Fruit fly (Drosophila melanogaster) whole organism, embryonic: ENCODE data around the gene CG32801.

Experiments used
- CG10147 ChIP-seq: fragments of 200-800 bp; sonication (Bioruptor generic); optimal IDR thresholded peaks from 2 replicates; lab custom pipeline; 2019; ENCODE audit warnings: missing biosample characterization, mild to moderate bottlenecking, missing genetic modification characterization, moderate library complexity
- CG10209 ChIP-seq: fragments of 200-800 bp; sonication (Bioruptor generic); optimal IDR thresholded peaks from 3 replicates; lab custom pipeline; 2017; ENCODE audit warnings: missing biosample characterization, mild to moderate bottlenecking, missing genetic modification characterization, missing genetic modification reagents
- CG10462 ChIP-seq: fragments of 200-800 bp; sonication (Bioruptor generic); optimal IDR thresholded peaks from 2 replicates; lab custom pipeline; 2016; ENCODE audit warnings: missing biosample characterization, missing genetic modification characterization
- CG11456 ChIP-seq: fragments of 200-800 bp; sonication (Bioruptor generic); IDR thresholded peaks from 3 replicates; pipeline ENCODE4 v1.3.6; 2022; ENCODE audit warnings: missing biosample characterization, missing genetic modification characterization
- CG11560 ChIP-seq: fragments of 200-800 bp; sonication (Bioruptor generic); IDR thresholded peaks from 3 replicates; pipeline ENCODE4 v1.3.6; 2022; ENCODE audit warnings: missing biosample characterization, missing genetic modification characterization
- CG12236 ChIP-seq: fragments of 200-800 bp; sonication (Bioruptor generic); optimal IDR thresholded peaks from 2 replicates; lab custom pipeline; 2016; ENCODE audit warnings: missing biosample characterization, missing genetic modification characterization
- CG14014 ChIP-seq: fragments of 200-800 bp; sonication (Bioruptor generic); IDR thresholded peaks from 2 replicates; pipeline ENCODE4 v1.3.6; 2022; ENCODE audit warnings: missing biosample characterization, missing genetic modification characterization
- CG15011 ChIP-seq: fragments of 200-800 bp; sonication (Bioruptor generic); optimal IDR thresholded peaks from 3 replicates; lab custom pipeline; 2018; ENCODE audit warnings: missing biosample characterization, mild to moderate bottlenecking, missing genetic modification characterization
- CG1529 ChIP-seq: fragments of 200-800 bp; sonication (Bioruptor generic); optimal IDR thresholded peaks from 3 replicates; lab custom pipeline; 2018; ENCODE audit warnings: missing biosample characterization, missing genetic modification characterization
- CG1647 ChIP-seq: fragments of 200-800 bp; sonication (Bioruptor generic); optimal IDR thresholded peaks from 3 replicates; lab custom pipeline; 2016; ENCODE audit warnings: missing biosample characterization, missing genetic modification characterization
- CG17359 ChIP-seq: fragments of 200-800 bp; sonication (Bioruptor generic); optimal IDR thresholded peaks from 3 replicates; lab custom pipeline; 2018; ENCODE audit warnings: missing biosample characterization, mild to moderate bottlenecking, missing genetic modification characterization, moderate library complexity
- CG18262 ChIP-seq: fragments of 200-800 bp; optimal IDR thresholded peaks from 3 replicates; lab custom pipeline; 2019; ENCODE audit warnings: missing biosample characterization, mild to moderate bottlenecking, missing genetic modification characterization, moderate library complexity
- CG2199 ChIP-seq: fragments of 200-800 bp; sonication (Bioruptor generic); IDR thresholded peaks from 3 replicates; pipeline ENCODE4 v1.3.6; 2022; ENCODE audit warnings: missing biosample characterization, missing genetic modification characterization
- CG2875 ChIP-seq: fragments of 200-800 bp; sonication (Bioruptor generic); optimal IDR thresholded peaks from 2 replicates; lab custom pipeline; 2017; ENCODE audit warnings: missing biosample characterization, mild to moderate bottlenecking, missing genetic modification characterization, missing genetic modification reagents
- CG3065 ChIP-seq: fragments of 200-800 bp; sonication (Bioruptor generic); optimal IDR thresholded peaks from 2 replicates; lab custom pipeline; 2016; ENCODE audit warnings: missing biosample characterization, missing genetic modification characterization
- CG31365 ChIP-seq: fragments of 200-800 bp; sonication (Bioruptor generic); optimal IDR thresholded peaks from 2 replicates; lab custom pipeline; 2018; ENCODE audit warnings: missing biosample characterization, mild to moderate bottlenecking, missing genetic modification characterization
- CG3163 ChIP-seq: fragments of 200-800 bp; sonication (Bioruptor generic); optimal IDR thresholded peaks from 3 replicates; lab custom pipeline; 2016; ENCODE audit warnings: missing biosample characterization, missing genetic modification characterization
- CG4360 ChIP-seq: fragments of 200-800 bp; sonication (Bioruptor generic); IDR thresholded peaks from 2 replicates; pipeline ENCODE4 v1.3.6; 2022; ENCODE audit warnings: missing biosample characterization, missing genetic modification characterization
- CG9797 ChIP-seq: fragments of 200-800 bp; sonication (Bioruptor generic); optimal IDR thresholded peaks from 3 replicates; lab custom pipeline; 2018; ENCODE audit warnings: missing biosample characterization, mild to moderate bottlenecking, missing genetic modification characterization
- Camta ChIP-seq: fragments of 200-800 bp; sonication (Bioruptor generic); optimal IDR thresholded peaks from 2 replicates; lab custom pipeline; 2016; ENCODE audit warnings: missing biosample characterization, missing genetic modification characterization
- CrebB ChIP-seq: fragments of 200-800 bp; sonication (Bioruptor generic); optimal IDR thresholded peaks from 3 replicates; lab custom pipeline; 2018; ENCODE audit warnings: missing biosample characterization, mild to moderate bottlenecking, missing genetic modification characterization
- D ChIP-seq, 2 experiments: fragments of 200-800 bp in 1 of 2; fragments of >200 bp in 1 of 2; sonication (Bioruptor generic) in 1 of 2; optimal IDR thresholded peaks; 2 replicates in 1 of 2; 3 replicates in 1 of 2; lab custom pipeline; 2017; ENCODE audit warnings: mild to moderate bottlenecking in 1 of 2, missing biosample characterization in 1 of 2, missing genetic modification characterization in 1 of 2, missing genetic modification reagents in 1 of 2
- Dip2 ChIP-seq: fragments of 200-800 bp; sonication (Bioruptor generic); IDR thresholded peaks from 2 replicates; pipeline ENCODE4 v1.3.6; 2022; ENCODE audit warnings: missing biosample characterization, missing genetic modification characterization
- E2f2 ChIP-seq: fragments of 200-800 bp; sonication (Bioruptor generic); IDR thresholded peaks from 2 replicates; pipeline ENCODE4 v1.3.6; 2022; ENCODE audit warnings: missing biosample characterization, missing genetic modification characterization
- HmgD ChIP-seq: fragments of 200-800 bp; sonication (Bioruptor generic); optimal IDR thresholded peaks from 3 replicates; lab custom pipeline; 2016; ENCODE audit warnings: missing biosample characterization, missing genetic modification characterization
- Lpt ChIP-seq: fragments of >200 bp; optimal IDR thresholded peaks from 2 replicates; lab custom pipeline; 2018; ENCODE audit warnings: missing biosample characterization, missing genetic modification characterization
- Med ChIP-seq: fragments of 200-800 bp; sonication (Bioruptor generic); peaks from one replicate; lab custom pipeline; 2016; ENCODE audit warnings: missing biosample characterization, missing genetic modification characterization, mild to moderate bottlenecking, inconsistent platforms, moderate library complexity
- Ravus ChIP-seq: fragments of 200-800 bp; sonication (Bioruptor generic); IDR thresholded peaks from 2 replicates; pipeline ENCODE4 v1.3.6; 2022; ENCODE audit warnings: missing biosample characterization, missing genetic modification characterization
- TFAM ChIP-seq: fragments of 200-800 bp; sonication (Bioruptor generic); optimal IDR thresholded peaks from 2 replicates; lab custom pipeline; 2017; ENCODE audit warnings: missing biosample characterization, missing genetic modification characterization, inconsistent platforms
- Usf ChIP-seq: fragments of 200-800 bp; sonication (Bioruptor generic); optimal IDR thresholded peaks from 2 replicates; lab custom pipeline; 2017; ENCODE audit warnings: missing genotype, missing biosample characterization, missing genetic modification characterization
- cas ChIP-seq: fragments of 200-800 bp; sonication (Bioruptor generic); IDR thresholded peaks from 2 replicates; pipeline ENCODE4 v1.3.6; 2022; ENCODE audit warnings: missing biosample characterization, missing genetic modification characterization
- chn ChIP-seq: fragments of 200-800 bp; sonication (Bioruptor generic); optimal IDR thresholded peaks from 2 replicates; lab custom pipeline; 2016; ENCODE audit warnings: missing biosample characterization, missing genetic modification characterization
- ewg ChIP-seq: fragments of 200-800 bp; sonication (Bioruptor generic); optimal IDR thresholded peaks from 3 replicates; lab custom pipeline; 2017; ENCODE audit warnings: mild to moderate bottlenecking, missing biosample characterization, missing genetic modification reagents, missing genetic modification characterization
- fd64A ChIP-seq: fragments of 200-800 bp; sonication (Bioruptor generic); optimal IDR thresholded peaks from 3 replicates; lab custom pipeline; 2018; ENCODE audit warnings: missing biosample characterization, mild to moderate bottlenecking, missing genetic modification characterization
- gfzf ChIP-seq: fragments of 200-800 bp; sonication (Bioruptor generic); optimal IDR thresholded peaks from 2 replicates; lab custom pipeline; 2016; ENCODE audit warnings: missing biosample characterization, mild to moderate bottlenecking, missing genetic modification characterization, moderate library complexity
- gsb ChIP-seq: fragments of 200-800 bp; sonication (Bioruptor generic); IDR thresholded peaks from 2 replicates; pipeline ENCODE4 v1.3.6; 2022; ENCODE audit warnings: missing biosample characterization, missing genetic modification characterization
- gsb-n ChIP-seq: fragments of 200-800 bp; sonication (Bioruptor generic); optimal IDR thresholded peaks from 3 replicates; lab custom pipeline; 2018; ENCODE audit warnings: missing biosample characterization, mild to moderate bottlenecking, missing genetic modification characterization
- mirr ChIP-seq: fragments of 200-800 bp; sonication (Bioruptor generic); optimal IDR thresholded peaks from 3 replicates; lab custom pipeline; 2018; ENCODE audit warnings: missing biosample characterization, mild to moderate bottlenecking, missing genetic modification characterization
- odd ChIP-seq: fragments of 200-800 bp; sonication (Bioruptor generic); optimal IDR thresholded peaks from 2 replicates; lab custom pipeline; 2017; ENCODE audit warnings: missing biosample characterization, mild to moderate bottlenecking, missing genetic modification characterization
- otp ChIP-seq: fragments of 200-800 bp; sonication (Bioruptor generic); IDR thresholded peaks from 3 replicates; pipeline ENCODE4, ENCODE4 v1.3.6; 2022; ENCODE audit warnings: missing biosample characterization, missing genetic modification characterization
- schlank ChIP-seq: fragments of 200-800 bp; sonication (Bioruptor generic); optimal IDR thresholded peaks from 2 replicates; lab custom pipeline; 2018; ENCODE audit warnings: missing biosample characterization, mild to moderate bottlenecking, missing genetic modification characterization
- sens-2 ChIP-seq: fragments of 200-800 bp; sonication (Bioruptor generic); IDR thresholded peaks from 2 replicates; pipeline ENCODE4 v1.3.6; 2022; ENCODE audit warnings: missing biosample characterization, missing genetic modification characterization
- sr ChIP-seq: fragments of 200-800 bp; sonication (Bioruptor generic); IDR thresholded peaks from 3 replicates; pipeline ENCODE4 v1.3.6; 2022; ENCODE audit warnings: missing biosample characterization, missing genetic modification characterization
- sug ChIP-seq: fragments of 200-800 bp; optimal IDR thresholded peaks from 2 replicates; lab custom pipeline; 2019; ENCODE audit warnings: missing biosample characterization, mild to moderate bottlenecking, missing genetic modification characterization, moderate library complexity
- tin ChIP-seq: fragments of 200-800 bp; sonication (Bioruptor generic); optimal IDR thresholded peaks from 3 replicates; lab custom pipeline; 2016; ENCODE audit warnings: missing biosample characterization, missing genetic modification characterization
- tio ChIP-seq: fragments of 200-800 bp; sonication (Bioruptor generic); optimal IDR thresholded peaks from 2 replicates; lab custom pipeline; 2017; ENCODE audit warnings: missing biosample characterization, missing genetic modification characterization, inconsistent platforms
- tna ChIP-seq: fragments of 200-800 bp; sonication (Bioruptor generic); IDR thresholded peaks from 2 replicates; pipeline ENCODE4 v1.3.6; 2022; ENCODE audit warnings: missing biosample characterization, missing genetic modification characterization; ENCODE audit not compliant: partially characterized antibody
- ttk ChIP-seq: fragments of 200-800 bp; sonication (Bioruptor generic); IDR thresholded peaks from 2 replicates; pipeline ENCODE4 v2.1.2; 2022; ENCODE audit warnings: missing biosample characterization, missing genetic modification characterization
- tup ChIP-seq: fragments of 200-800 bp; sonication (Bioruptor generic); optimal IDR thresholded peaks from 2 replicates; lab custom pipeline; 2016; ENCODE audit warnings: missing biosample characterization, mild to moderate bottlenecking, missing genetic modification characterization, moderate library complexity
- z ChIP-seq: fragments of 200-800 bp; sonication (Bioruptor generic); IDR thresholded peaks from 3 replicates; pipeline ENCODE4 v1.3.6; 2022; ENCODE audit warnings: missing biosample characterization, missing genetic modification characterization

CG32801 gene

DNA sequence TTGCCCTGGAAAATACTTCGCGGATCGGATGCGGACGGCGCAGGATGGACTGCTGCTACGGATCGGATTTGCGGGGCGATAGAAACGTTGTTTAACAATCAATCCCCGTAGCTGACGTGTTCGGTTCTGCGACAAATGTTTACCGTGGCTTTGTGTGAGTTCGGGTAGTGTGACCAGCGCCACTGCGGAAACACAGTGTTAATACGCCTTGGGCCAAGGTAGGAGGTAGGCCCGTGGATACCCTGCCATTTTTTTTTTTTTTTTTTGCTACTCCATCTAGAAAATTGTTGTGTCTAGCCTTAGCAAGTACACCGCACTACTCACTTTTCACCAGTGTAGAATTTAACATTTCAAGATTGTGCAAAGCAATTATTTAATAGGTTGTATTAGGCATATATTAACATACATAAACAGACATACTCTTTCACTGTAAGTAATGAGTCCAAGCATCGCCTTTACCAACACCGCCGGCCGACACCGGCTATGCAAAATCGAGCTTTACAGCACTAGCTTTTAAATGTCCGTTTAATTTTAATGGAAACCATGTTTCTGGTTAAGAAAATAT, 41.3 kb downstream of the CG32801 start, which contains the start of gene deltaCOP (continued):
- TF ChIP-seq Usf (GFP tag; lab: Kevin White, UChicago) (peak; percentile 47), Ravus (GFP tag; lab: Robert Waterston, UW) (peak; percentile 24; the same call in 1 of the 2 replicates), fd64A (no peak), gsb (GFP tag; lab: Robert Waterston, UW) (peak; percentile 61), cas (GFP tag; lab: Robert Waterston, UW) (0 out of 2 replicates have a peak, but pooled peaks have one; percentile 26), chn (GFP tag; lab: Kevin White, UChicago) (peak; percentile 87), CG10147 (no peak), Dip2 (GFP tag; lab: Robert Waterston, UW) (peak; percentile 58), D (optimal IDR thresholded peaks at IDR 0.05; lab: Kevin White, UChicago) (peak; percentile 38), D (GFP tag; optimal IDR thresholded peaks at IDR 0.05; lab: Kevin White, UChicago) (no peak), otp (GFP tag; lab: Robert Waterston, UW) (no peak), sr (GFP tag; lab: Robert Waterston, UW) (no peak), CG2875 (no peak), ewg (GFP tag; lab: Kevin White, UChicago) (peak; percentile 76), CrebB (tag; lab: Kevin White, UChicago) (peak; percentile 31), mirr (GFP tag; lab: Kevin White, UChicago) (no peak), sens-2 (peak; percentile 39; the same call in 1 of the 2 replicates), TFAM (no peak), gsb-n (peak; percentile 61), tna (no peak), CG3163 (GFP tag; lab: Kevin White, UChicago) (peak; percentile 68), CG11560 (tag; lab: Robert Waterston, UW) (peak; percentile 72; the same call in 2 of the 3 replicates), Lpt (GFP tag; lab: Kevin White, UChicago) (no peak), CG11456 (GFP tag; lab: Robert Waterston, UW) (peak; percentile 82; the same call in 2 of the 3 replicates), CG17359 (tag; lab: Kevin White, UChicago) (peak; percentile 76), E2f2 (GFP tag; lab: Robert Waterston, UW) (peak; percentile 68), schlank (peak; percentile 24), tio (GFP tag; lab: Kevin White, UChicago) (no peak), CG4360 (GFP tag; lab: Robert Waterston, UW) (peak; percentile 26; the same call in 1 of the 2 replicates), CG10209 (GFP tag; lab: Kevin White, UChicago) (peak; percentile 83), CG1647 (GFP tag; lab: Kevin White, UChicago) (peak; percentile 88), sug (tag; lab: Kevin White, UChicago) (peak; percentile 78), CG31365 (tag; lab: Kevin White, UChicago) (no peak), gfzf (GFP tag; lab: Kevin White, UChicago) (peak; percentile 75), CG3065 (GFP tag; lab: Kevin White, UChicago) (peak; percentile 74), HmgD (GFP tag; lab: Kevin White, UChicago) (peak; percentile 92), CG9797 (GFP tag; lab: Kevin White, UChicago) (peak; percentile 77), tup (peak; percentile 61), CG10462 (peak; percentile 66), tin (GFP tag; lab: Kevin White, UChicago) (peak; percentile 87), z (no peak), Camta (peak; percentile 88), odd (GFP tag; lab: Kevin White, UChicago) (no peak), ttk (peak; percentile 73), Med (GFP tag; lab: Kevin White, UChicago) (peak; percentile 97), CG14014 (GFP tag; lab: Robert Waterston, UW) (peak; percentile 83), CG1529 (no peak), CG12236 (GFP tag; lab: Kevin White, UChicago) (peak; percentile 72), CG18262 (tag; lab: Kevin White, UChicago) (peak; percentile 76), CG15011 (GFP tag; lab: Kevin White, UChicago) (no peak), CG2199 (no peak)
